Worm (Caenorhabditis elegans) whole organism, young adult: ENCODE measurements around the gene F11C7.6.

ENCODE experiments used
- ama-1 ChIP-seq, 3 experiments: fragments of 150-350 bp in 1 of 3; sonication (generic microtip) in 2 of 3; optimal IDR thresholded peaks; 2 replicates each; lab custom pipeline; 2014 to 2018; ENCODE audit warnings: missing biosample characterization in 2 of 3, missing genetic modification characterization in 2 of 3, missing genetic modification reagents in 2 of 3
- attf-3 ChIP-seq: fragments of 200-800 bp; sonication (Bioruptor generic); conservative IDR thresholded peaks from 2 replicates; pipeline ENCODE4 v1.3.6; 2022; ENCODE audit warnings: missing genetic modification reagents, missing genetic modification characterization, missing compliant biosample characterization
- let-526 ChIP-seq: fragments of 200-800 bp; sonication (Bioruptor generic); IDR thresholded peaks from 2 replicates; pipeline ENCODE4 v1.3.6; 2022; ENCODE audit warnings: missing genetic modification reagents, missing genetic modification characterization, missing compliant biosample characterization
- nhr-27 ChIP-seq: fragments of 200-800 bp; sonication (Bioruptor generic); optimal IDR thresholded peaks from 2 replicates; lab custom pipeline; 2018; ENCODE audit warnings: mild to moderate bottlenecking, missing genetic modification characterization, moderate library complexity, missing compliant biosample characterization
- pha-4 ChIP-seq: fragments of 150-350 bp; sonication (generic microtip); optimal IDR thresholded peaks from 2 replicates; lab custom pipeline; 2014; ENCODE audit warnings: missing biosample characterization, missing genetic modification reagents, missing genetic modification characterization
- unc-62 ChIP-seq: fragments of 150-350 bp; optimal IDR thresholded peaks from 2 replicates; lab custom pipeline; 2014; ENCODE audit warnings: missing biosample characterization, missing genetic modification reagents, missing genetic modification characterization

DNA sequence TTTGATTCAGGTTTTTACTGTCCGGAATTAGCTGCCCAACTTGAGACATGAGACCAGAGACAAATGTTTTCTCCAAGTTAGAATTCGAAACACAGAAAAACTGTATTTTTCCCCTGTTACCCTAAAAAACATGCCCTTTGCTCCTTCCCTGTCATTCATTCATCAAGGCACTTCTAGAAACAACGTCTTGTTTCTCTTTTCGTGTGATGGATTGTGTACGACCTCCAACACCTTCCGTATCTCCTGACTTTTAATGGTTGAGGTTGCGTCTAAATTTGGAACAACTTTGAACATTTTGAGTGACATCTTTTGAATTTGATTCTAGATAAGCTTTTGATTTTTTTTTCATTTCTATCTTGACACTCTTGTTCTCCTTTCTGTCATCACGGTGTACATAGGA, 21.2 kb downstream of the F11C7.6 start:
- TF ChIP-seq attf-3 (no peak), pha-4 (tag; lab: Kevin White, UChicago) (no peak), let-526 (GFP tag; lab: Robert Waterston, UW) (no peak), nhr-27 (tag; lab: Kevin White, UChicago) (no peak), ama-1 (optimal IDR thresholded peaks at IDR 0.05; lab: Kevin White, UChicago) (no peak), ama-1 (GFP tag; optimal IDR thresholded peaks at IDR 0.05; lab: Kevin White, UChicago) (no peak), unc-62 (GFP tag; lab: Kevin White, UChicago) (no peak)
